Worm (Caenorhabditis elegans) whole organism, L2 larva: Measurements from ENCODE around the gene F31E8.4.

Experiments
- aly-2 ChIP-seq: fragments of 150-350 bp; optimal IDR thresholded peaks from 2 replicates; lab custom pipeline; 2014; ENCODE audit warnings: missing biosample characterization, missing genetic modification characterization
- nhr-6 ChIP-seq: fragments of 150-350 bp; optimal IDR thresholded peaks from 2 replicates; lab custom pipeline; 2014; ENCODE audit warnings: missing biosample characterization, missing genetic modification characterization

DNA sequence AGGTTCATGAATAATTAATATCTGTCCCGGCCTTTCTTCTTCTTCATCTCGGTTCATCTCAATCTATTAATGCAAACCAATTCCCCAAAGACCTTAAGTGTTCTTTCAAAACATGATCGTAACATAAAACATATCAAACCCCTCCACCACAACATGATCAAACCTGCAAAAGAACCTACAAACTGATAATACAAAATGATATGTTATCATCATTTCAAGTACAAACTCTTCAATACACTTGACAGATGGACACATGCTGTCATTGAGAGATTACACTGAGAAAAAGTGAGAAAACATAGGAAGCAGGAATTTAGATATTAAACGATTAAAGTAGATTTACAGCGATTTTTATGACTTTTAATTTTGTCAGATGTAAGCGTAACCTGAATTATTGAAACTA is 24.6 kb upstream of the F31E8.4 start:
- TF ChIP-seq aly-2 (tag; lab: Kevin White, UChicago) (no peak), nhr-6 (tag; lab: Kevin White, UChicago) (no peak)
